Fruit fly (Drosophila melanogaster) whole organism, wandering third instar larva: Measurements from ENCODE around the gene Zip89B.

Experiments
- Abd-B ChIP-seq: fragments of >200 bp; optimal IDR thresholded peaks from 2 replicates; lab custom pipeline; 2017; ENCODE audit warnings: missing biosample characterization, missing genetic modification characterization
- CG32264 ChIP-seq: fragments of 200-800 bp; sonication (Bioruptor generic); optimal IDR thresholded peaks from 2 replicates; lab custom pipeline; 2016; ENCODE audit warnings: missing biosample characterization, missing genetic modification characterization
- CG9705 ChIP-seq: fragments of 200-800 bp; sonication (Bioruptor generic); optimal IDR thresholded peaks from 2 replicates; lab custom pipeline; 2018; ENCODE audit warnings: missing biosample characterization, mild to moderate bottlenecking, missing genetic modification characterization
- CrebA ChIP-seq: fragments of 200-800 bp; sonication (Bioruptor generic); optimal IDR thresholded peaks from 2 replicates; lab custom pipeline; 2016; ENCODE audit warnings: missing biosample characterization, mild to moderate bottlenecking, missing genetic modification characterization, borderline replicate concordance
- Dfd ChIP-seq: fragments of >200 bp; optimal IDR thresholded peaks from 2 replicates; lab custom pipeline; 2017; ENCODE audit warnings: missing biosample characterization, missing genetic modification characterization
- Dif ChIP-seq: fragments of 200-275, 200-300 bp; sonication (Bioruptor generic); optimal IDR thresholded peaks from 2 replicates; lab custom pipeline; 2018; ENCODE audit warnings: missing biosample characterization, missing genetic modification characterization; ENCODE audit not compliant: partially characterized antibody
- GATAd ChIP-seq: sonication (Bioruptor generic); optimal IDR thresholded peaks from 2 replicates; lab custom pipeline; 2016; ENCODE audit warnings: missing biosample characterization, missing genetic modification characterization
- HLH106 ChIP-seq: fragments of 200-800 bp; optimal IDR thresholded peaks from 3 replicates; lab custom pipeline; 2019; ENCODE audit warnings: missing biosample characterization, mild to moderate bottlenecking, missing genetic modification characterization, moderate library complexity
- Hnf4 ChIP-seq: fragments of 200-800 bp; sonication (Bioruptor generic); optimal IDR thresholded peaks from 2 replicates; lab custom pipeline; 2016; ENCODE audit warnings: missing biosample characterization, mild to moderate bottlenecking, missing genetic modification characterization
- Hr78 ChIP-seq: fragments of >200 bp; optimal IDR thresholded peaks from 2 replicates; lab custom pipeline; 2017; ENCODE audit warnings: missing biosample characterization, missing genetic modification characterization
- Hr83 ChIP-seq: fragments of 200-300 bp; sonication (Bioruptor generic); optimal IDR thresholded peaks from 2 replicates; lab custom pipeline; 2016; ENCODE audit warnings: missing biosample characterization, mild to moderate bottlenecking, missing genetic modification characterization, moderate library complexity; ENCODE audit not compliant: poor library complexity, severe bottlenecking
- Jra ChIP-seq: sonication (Bioruptor generic); optimal IDR thresholded peaks from 2 replicates; lab custom pipeline; 2016; ENCODE audit warnings: missing biosample characterization, missing genetic modification characterization
- Mio ChIP-seq: sonication (Bioruptor generic); optimal IDR thresholded peaks from 2 replicates; lab custom pipeline; 2016; ENCODE audit warnings: missing biosample characterization, missing genetic modification characterization
- Myc ChIP-seq: fragments of >200 bp; optimal IDR thresholded peaks from 2 replicates; lab custom pipeline; 2017
- N ChIP-seq: fragments of >200 bp; optimal IDR thresholded peaks from 2 replicates; lab custom pipeline; 2018; ENCODE audit warnings: missing biosample characterization, missing external identifiers, missing genetic modification characterization
- OdsH ChIP-seq: fragments of 200-800 bp; sonication (Bioruptor generic); optimal IDR thresholded peaks from 2 replicates; lab custom pipeline; 2016; ENCODE audit warnings: missing biosample characterization, mild to moderate bottlenecking, missing genetic modification characterization
- Rel ChIP-seq, 2 experiments: fragments of 200-800 bp; sonication (Bioruptor generic) in 1 of 2; optimal IDR thresholded peaks; 2 replicates in 1 of 2; 3 replicates in 1 of 2; lab custom pipeline; 2016 to 2019; ENCODE audit warnings: mild to moderate bottlenecking in 2 of 2, missing biosample characterization in 2 of 2, missing genetic modification characterization in 2 of 2, moderate library complexity in 1 of 2
- Sp1 ChIP-seq: fragments of 200-800 bp; sonication (Bioruptor generic); optimal IDR thresholded peaks from 3 replicates; lab custom pipeline; 2019; ENCODE audit warnings: missing biosample characterization, mild to moderate bottlenecking, missing genetic modification characterization, moderate library complexity
- Vsx2 ChIP-seq: fragments of 200-300, 225-300 bp; sonication (Bioruptor generic); optimal IDR thresholded peaks from 2 replicates; lab custom pipeline; 2018; ENCODE audit warnings: missing biosample characterization, missing genetic modification characterization; ENCODE audit not compliant: partially characterized antibody
- br ChIP-seq: fragments of 200-800 bp; sonication (Bioruptor generic); optimal IDR thresholded peaks from 2 replicates; lab custom pipeline; 2016; ENCODE audit warnings: missing biosample characterization, missing genetic modification characterization
- brk ChIP-seq: fragments of 200-800 bp; sonication (Bioruptor generic); optimal IDR thresholded peaks from 2 replicates; lab custom pipeline; 2016; ENCODE audit warnings: missing biosample characterization, mild to moderate bottlenecking, missing genetic modification characterization
- dl ChIP-seq, 2 experiments: fragments of 175-275, 200-275 bp in 1 of 2; fragments of 200-275 bp in 1 of 2; sonication (Bioruptor generic); optimal IDR thresholded peaks; lab custom pipeline; 2018; ENCODE audit warnings: mild to moderate bottlenecking in 2 of 2, missing biosample characterization in 2 of 2, missing genetic modification characterization in 2 of 2, moderate library complexity in 2 of 2; ENCODE audit not compliant: partially characterized antibody in 2 of 2, insufficient read depth in 1 of 2
- dmrt93B ChIP-seq: fragments of 200-800 bp; sonication (Bioruptor generic); optimal IDR thresholded peaks from 2 replicates; lab custom pipeline; 2018; ENCODE audit warnings: missing biosample characterization, mild to moderate bottlenecking, missing genetic modification characterization
- dsf ChIP-seq: sonication (Bioruptor generic); optimal IDR thresholded peaks from 2 replicates; lab custom pipeline; 2016; ENCODE audit warnings: missing biosample characterization, missing genetic modification characterization, borderline replicate concordance
- ey ChIP-seq: fragments of 200-800 bp; sonication (Bioruptor generic); optimal IDR thresholded peaks from 2 replicates; lab custom pipeline; 2016; ENCODE audit warnings: missing biosample characterization, missing genetic modification characterization
- foxo ChIP-seq, 2 experiments: fragments of 200-800 bp; sonication (Bioruptor generic); optimal IDR thresholded peaks; 2 replicates in 1 of 2; 3 replicates in 1 of 2; lab custom pipeline; 2016 to 2017; ENCODE audit warnings: missing biosample characterization in 2 of 2, missing genetic modification characterization in 2 of 2
- fru ChIP-seq: fragments of 200-800 bp; sonication (Bioruptor generic); optimal IDR thresholded peaks from 3 replicates; lab custom pipeline; 2016; ENCODE audit warnings: missing biosample characterization, mild to moderate bottlenecking, missing genetic modification characterization
- h ChIP-seq: fragments of 200-800 bp; sonication (Bioruptor generic); optimal IDR thresholded peaks from 3 replicates; lab custom pipeline; 2016; ENCODE audit warnings: missing biosample characterization, mild to moderate bottlenecking, missing genetic modification characterization
- jim ChIP-seq: fragments of 175-275, 200-325 bp; sonication (Bioruptor generic); optimal IDR thresholded peaks from 2 replicates; lab custom pipeline; 2016; ENCODE audit warnings: missing biosample characterization, mild to moderate bottlenecking, missing genetic modification characterization
- lola ChIP-seq: fragments of >200 bp; optimal IDR thresholded peaks from 2 replicates; lab custom pipeline; 2017; ENCODE audit warnings: missing biosample characterization, missing genetic modification characterization
- pan ChIP-seq: fragments of >200 bp; optimal IDR thresholded peaks from 2 replicates; lab custom pipeline; 2017
- psq ChIP-seq: fragments of 200-800 bp; sonication (Bioruptor generic); optimal IDR thresholded peaks from 3 replicates; lab custom pipeline; 2017; ENCODE audit warnings: missing biosample characterization, mild to moderate bottlenecking, missing genetic modification characterization, moderate library complexity
- rgr ChIP-seq: fragments of 200-800 bp; sonication (Bioruptor generic); optimal IDR thresholded peaks from 3 replicates; lab custom pipeline; 2016; ENCODE audit warnings: missing biosample characterization, mild to moderate bottlenecking, missing genetic modification characterization
- sage ChIP-seq: fragments of 200-800 bp; sonication (Bioruptor generic); optimal IDR thresholded peaks from 2 replicates; lab custom pipeline; 2016; ENCODE audit warnings: missing biosample characterization, mild to moderate bottlenecking, missing genetic modification characterization
- sv ChIP-seq: fragments of 200-800 bp; sonication (Bioruptor generic); optimal IDR thresholded peaks from 3 replicates; lab custom pipeline; 2016; ENCODE audit warnings: missing biosample characterization, missing genetic modification characterization
- tai ChIP-seq: sonication (Bioruptor generic); optimal IDR thresholded peaks from 2 replicates; lab custom pipeline; 2016; ENCODE audit warnings: missing biosample characterization, missing genetic modification characterization
- usp ChIP-seq: fragments of >200 bp; optimal IDR thresholded peaks from 2 replicates; lab custom pipeline; 2017; ENCODE audit warnings: missing biosample characterization, missing genetic modification characterization
- woc ChIP-seq: sonication (Bioruptor generic); optimal IDR thresholded peaks from 2 replicates; lab custom pipeline; 2016; ENCODE audit warnings: missing biosample characterization, mild to moderate bottlenecking, missing genetic modification characterization

The Zip89B gene

dm6 chr3R:16341817-16342374 lies 36.3 kb downstream of the Zip89B start, which contains the start of the genes SF2 and pad:
Gene SF2 (minus strand): TSS chr3R:16341988.
Gene pad (plus strand): TSS chr3R:16342318.
- TF ChIP-seq Sp1 (GFP tag; lab: Kevin White, UChicago) (peak; percentile 80), fru (GFP tag; lab: Kevin White, UChicago) (peak; percentile 87), dsf (peak; percentile 70), br (GFP tag; lab: Kevin White, UChicago) (peak; percentile 81), rgr (GFP tag; lab: Kevin White, UChicago) (peak; percentile 83), pan (lab: Kevin White, UChicago) (no peak), HLH106 (tag; lab: Kevin White, UChicago) (peak; percentile 86), Dfd (GFP tag; lab: Kevin White, UChicago) (no peak), brk (GFP tag; lab: Kevin White, UChicago) (no peak), foxo (GFP tag; optimal IDR thresholded peaks at IDR 0.05; lab: Kevin White, UChicago) (peak in 1 of 2 experiments; percentile 87), N (GFP tag; lab: Kevin White, UChicago) (no peak), Hnf4 (GFP tag; lab: Kevin White, UChicago) (peak; percentile 87), sv (peak; percentile 62), Mio (GFP tag; lab: Kevin White, UChicago) (no peak), CG9705 (peak; percentile 73), tai (GFP tag; lab: Kevin White, UChicago) (no peak), OdsH (GFP tag; lab: Kevin White, UChicago) (peak; percentile 72), Myc (lab: Kevin White, UChicago) (peak; percentile 48), GATAd (GFP tag; lab: Kevin White, UChicago) (no peak), ey (GFP tag; lab: Kevin White, UChicago) (peak; percentile 82), Hr78 (GFP tag; lab: Kevin White, UChicago) (no peak), Hr83 (GFP tag; lab: Kevin White, UChicago) (no peak), Vsx2 (GFP tag; lab: Kevin White, UChicago) (no peak), dl (GFP tag; optimal IDR thresholded peaks at IDR 0.05; lab: Kevin White, UChicago; ENCODE audit: insufficient read depth in 1 of 2, partially characterized antibody in 2 of 2) (no peak), Jra (GFP tag; lab: Kevin White, UChicago) (peak; percentile 88), Dif (GFP tag; lab: Kevin White, UChicago) (no peak), psq (GFP tag; lab: Kevin White, UChicago) (peak; percentile 70), woc (peak; percentile 95), sage (GFP tag; lab: Kevin White, UChicago) (no peak), usp (no peak), Rel (GFP tag; optimal IDR thresholded peaks at IDR 0.05; lab: Kevin White, UChicago) (no peak), Rel (tag; optimal IDR thresholded peaks at IDR 0.05; lab: Kevin White, UChicago) (peak; percentile 94), h (GFP tag; lab: Kevin White, UChicago) (peak; percentile 89), dmrt93B (GFP tag; lab: Kevin White, UChicago) (peak; percentile 69), CG32264 (peak; percentile 52), Abd-B (GFP tag; lab: Kevin White, UChicago) (no peak), CrebA (GFP tag; lab: Kevin White, UChicago) (no peak), lola (GFP tag; lab: Kevin White, UChicago) (no peak), jim (GFP tag; lab: Kevin White, UChicago) (no peak)

DNA sequence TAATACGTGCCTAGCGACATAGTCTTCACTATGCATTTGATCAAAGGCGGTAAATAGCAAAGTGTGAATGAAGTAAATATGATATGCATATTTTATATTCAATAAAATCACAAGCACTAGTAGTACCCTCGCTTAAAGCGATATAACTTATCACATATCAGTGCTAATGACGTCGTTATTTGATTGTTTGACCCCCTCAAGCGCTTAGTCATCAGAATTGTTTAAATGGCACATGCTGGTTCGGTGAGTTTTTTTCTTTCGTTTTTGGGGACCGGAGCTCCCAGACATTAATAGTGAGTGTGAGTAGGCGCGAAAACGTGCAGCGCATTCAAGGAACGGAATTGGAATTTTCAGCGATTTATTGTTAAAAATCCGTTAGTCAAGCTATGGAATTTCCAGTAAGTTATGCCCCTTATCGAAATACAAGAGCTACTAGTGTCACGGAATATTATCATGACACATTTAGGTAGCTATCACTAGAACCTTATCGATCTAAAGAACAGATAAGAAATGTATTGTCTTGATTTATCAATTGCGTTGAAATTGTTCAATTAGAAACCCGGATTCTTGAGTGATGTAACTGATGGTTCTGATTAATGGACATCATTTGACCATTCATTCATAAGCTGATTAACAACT lies 42.2 kb downstream of the Zip89B start:
- TF ChIP-seq tai (GFP tag; lab: Kevin White, UChicago) (no peak), Myc (lab: Kevin White, UChicago) (no peak), psq (GFP tag; lab: Kevin White, UChicago) (no peak), GATAd (GFP tag; lab: Kevin White, UChicago) (no peak)
